Fruit fly (Drosophila melanogaster) whole organism, embryonic: ENCODE data around the gene CG11562.

Experiments
- Atf3 ChIP-seq: fragments of 200-800 bp; sonication (Bioruptor generic); optimal IDR thresholded peaks from 3 replicates; lab custom pipeline; 2016; ENCODE audit warnings: missing biosample characterization, missing genetic modification characterization
- CG10147 ChIP-seq: fragments of 200-800 bp; sonication (Bioruptor generic); optimal IDR thresholded peaks from 2 replicates; lab custom pipeline; 2019; ENCODE audit warnings: missing biosample characterization, mild to moderate bottlenecking, missing genetic modification characterization, moderate library complexity
- CG10209 ChIP-seq: fragments of 200-800 bp; sonication (Bioruptor generic); optimal IDR thresholded peaks from 3 replicates; lab custom pipeline; 2017; ENCODE audit warnings: missing biosample characterization, mild to moderate bottlenecking, missing genetic modification characterization, missing genetic modification reagents
- CG10274 ChIP-seq: fragments of 200-800 bp; sonication (Bioruptor generic); optimal IDR thresholded peaks from 3 replicates; lab custom pipeline; 2017; ENCODE audit warnings: missing biosample characterization, mild to moderate bottlenecking, missing genetic modification characterization
- CG10543 ChIP-seq: fragments of 200-800 bp; sonication (Bioruptor generic); optimal IDR thresholded peaks from 3 replicates; lab custom pipeline; 2017; ENCODE audit warnings: missing biosample characterization, mild to moderate bottlenecking, missing genetic modification characterization, moderate library complexity
- CG10959 ChIP-seq: fragments of 200-800 bp; sonication (Bioruptor generic); IDR thresholded peaks from 2 replicates; pipeline ENCODE4 v1.3.6; 2022; ENCODE audit warnings: missing biosample characterization, missing genetic modification characterization
- CG12071 ChIP-seq: fragments of 200-800 bp; sonication (Bioruptor generic); optimal IDR thresholded peaks from 3 replicates; lab custom pipeline; 2018; ENCODE audit warnings: missing biosample characterization, mild to moderate bottlenecking, missing genetic modification characterization
- CG12219 ChIP-seq: fragments of 200-800 bp; sonication (Bioruptor generic); optimal IDR thresholded peaks from 3 replicates; lab custom pipeline; 2018; ENCODE audit warnings: missing biosample characterization, mild to moderate bottlenecking, missing genetic modification characterization
- CG12236 ChIP-seq: fragments of 200-800 bp; sonication (Bioruptor generic); optimal IDR thresholded peaks from 2 replicates; lab custom pipeline; 2016; ENCODE audit warnings: missing biosample characterization, missing genetic modification characterization
- CG13424 ChIP-seq: fragments of 200-800 bp; sonication (Bioruptor generic); optimal IDR thresholded peaks from 2 replicates; lab custom pipeline; 2019; ENCODE audit warnings: missing biosample characterization, mild to moderate bottlenecking, missing genetic modification characterization, moderate library complexity
- CG15601 ChIP-seq: fragments of 200-800 bp; sonication (Bioruptor generic); optimal IDR thresholded peaks from 3 replicates; lab custom pipeline; 2019; ENCODE audit warnings: missing biosample characterization, mild to moderate bottlenecking, missing genetic modification characterization, moderate library complexity
- CG1603 ChIP-seq: fragments of 200-800 bp; sonication (Bioruptor generic); optimal IDR thresholded peaks from 2 replicates; lab custom pipeline; 2019; ENCODE audit warnings: missing biosample characterization, mild to moderate bottlenecking, missing genetic modification characterization, moderate library complexity
- CG17186 ChIP-seq: fragments of 200-800 bp; sonication (Bioruptor generic); optimal IDR thresholded peaks from 3 replicates; lab custom pipeline; 2017; ENCODE audit warnings: missing biosample characterization, missing genetic modification reagents, missing genetic modification characterization
- CG17802 ChIP-seq: fragments of 200-800 bp; sonication (Bioruptor generic); optimal IDR thresholded peaks from 2 replicates; lab custom pipeline; 2018; ENCODE audit warnings: missing biosample characterization, mild to moderate bottlenecking, missing genetic modification characterization, moderate library complexity
- CG18011 ChIP-seq: fragments of 200-800 bp; sonication (Bioruptor generic); optimal IDR thresholded peaks from 2 replicates; lab custom pipeline; 2017; ENCODE audit warnings: missing biosample characterization, missing genetic modification characterization, mild to moderate bottlenecking, moderate library complexity, missing genotype
- CG2889 ChIP-seq: fragments of 200-800 bp; sonication (Bioruptor generic); IDR thresholded peaks from 3 replicates; pipeline ENCODE4 v1.3.6; 2022; ENCODE audit warnings: missing biosample characterization, missing genetic modification characterization
- CG31224 ChIP-seq: fragments of 200-800 bp; sonication (Bioruptor generic); IDR thresholded peaks from 2 replicates; pipeline ENCODE4 v1.3.6; 2022; ENCODE audit warnings: missing biosample characterization, missing genetic modification characterization
- CG31365 ChIP-seq: fragments of 200-800 bp; sonication (Bioruptor generic); optimal IDR thresholded peaks from 2 replicates; lab custom pipeline; 2018; ENCODE audit warnings: missing biosample characterization, mild to moderate bottlenecking, missing genetic modification characterization
- CG31441 ChIP-seq: fragments of 200-800 bp; sonication (Bioruptor generic); IDR thresholded peaks from 2 replicates; pipeline ENCODE4 v1.3.6; 2022; ENCODE audit warnings: missing biosample characterization, missing genetic modification characterization
- CG8388 ChIP-seq: fragments of 200-800 bp; sonication (Bioruptor generic); optimal IDR thresholded peaks from 2 replicates; lab custom pipeline; 2019; ENCODE audit warnings: missing biosample characterization, mild to moderate bottlenecking, missing genetic modification characterization, moderate library complexity
- CG8924 ChIP-seq: fragments of 200-800 bp; optimal IDR thresholded peaks from 3 replicates; lab custom pipeline; 2019; ENCODE audit warnings: missing biosample characterization, mild to moderate bottlenecking, missing genetic modification characterization, moderate library complexity
- CkIIα-i1 ChIP-seq: fragments of 200-800 bp; sonication (Bioruptor generic); IDR thresholded peaks from 2 replicates; pipeline ENCODE4 v1.3.6; 2022; ENCODE audit warnings: missing biosample characterization, missing genetic modification characterization
- D ChIP-seq, 2 experiments: fragments of 200-800 bp in 1 of 2; fragments of >200 bp in 1 of 2; sonication (Bioruptor generic) in 1 of 2; optimal IDR thresholded peaks; 2 replicates in 1 of 2; 3 replicates in 1 of 2; lab custom pipeline; 2017; ENCODE audit warnings: mild to moderate bottlenecking in 1 of 2, missing biosample characterization in 1 of 2, missing genetic modification characterization in 1 of 2, missing genetic modification reagents in 1 of 2
- Dip3 ChIP-seq: fragments of 200-800 bp; sonication (Bioruptor generic); optimal IDR thresholded peaks from 3 replicates; lab custom pipeline; 2016; ENCODE audit warnings: missing biosample characterization, missing genetic modification characterization
- Eip74EF ChIP-seq, 2 experiments: fragments of 200-800 bp in 1 of 2; fragments of >200 bp in 1 of 2; sonication (Bioruptor generic) in 1 of 2; optimal IDR thresholded peaks; 2 replicates each; lab custom pipeline; 2017 to 2019; ENCODE audit warnings: missing biosample characterization in 2 of 2, missing genetic modification characterization in 2 of 2, mild to moderate bottlenecking in 1 of 2, moderate library complexity in 1 of 2
- Fer2 ChIP-seq: fragments of 200-800 bp; sonication (Bioruptor generic); optimal IDR thresholded peaks from 2 replicates; lab custom pipeline; 2018; ENCODE audit warnings: missing biosample characterization, mild to moderate bottlenecking, missing genetic modification characterization, moderate library complexity
- H2.0 ChIP-seq: fragments of 200-800 bp; sonication (Bioruptor generic); IDR thresholded peaks from 2 replicates; pipeline ENCODE4 v1.3.6; 2022; ENCODE audit warnings: missing biosample characterization, missing genetic modification characterization
- HLH4C ChIP-seq: fragments of 200-800 bp; sonication (Bioruptor generic); IDR thresholded peaks from 3 replicates; pipeline ENCODE4 v1.3.6; 2022; ENCODE audit warnings: missing biosample characterization, missing genetic modification characterization; ENCODE audit not compliant: partially characterized antibody
- MBD-R2 ChIP-seq: fragments of 200-800 bp; sonication (Bioruptor generic); IDR thresholded peaks from 2 replicates; pipeline ENCODE4 v1.3.6; 2022; ENCODE audit warnings: missing biosample characterization, missing genetic modification characterization
- Rfx ChIP-seq: fragments of 200-800 bp; sonication (Bioruptor generic); IDR thresholded peaks from 2 replicates; pipeline ENCODE4 v1.3.6; 2022; ENCODE audit warnings: missing biosample characterization, missing genetic modification characterization
- Usf ChIP-seq: fragments of 200-800 bp; sonication (Bioruptor generic); optimal IDR thresholded peaks from 2 replicates; lab custom pipeline; 2017; ENCODE audit warnings: missing genotype, missing biosample characterization, missing genetic modification characterization
- Xbp1 ChIP-seq: fragments of 200-800 bp; sonication (Bioruptor generic); optimal IDR thresholded peaks from 3 replicates; lab custom pipeline; 2016; ENCODE audit warnings: missing biosample characterization, mild to moderate bottlenecking, missing genetic modification characterization
- ab ChIP-seq: fragments of 200-800 bp; sonication (Bioruptor generic); optimal IDR thresholded peaks from 2 replicates; lab custom pipeline; 2016; ENCODE audit warnings: missing biosample characterization, missing genetic modification characterization
- bab2 ChIP-seq: fragments of 200-800 bp; sonication (Bioruptor generic); optimal IDR thresholded peaks from 2 replicates; lab custom pipeline; 2016; ENCODE audit warnings: missing biosample characterization, missing genetic modification characterization
- dati ChIP-seq: fragments of 200-800 bp; sonication (Bioruptor generic); IDR thresholded peaks from 2 replicates; pipeline ENCODE4 v1.3.6; 2022; ENCODE audit warnings: missing biosample characterization, missing genetic modification characterization
- dmrt99B ChIP-seq: fragments of 200-800 bp; sonication (Bioruptor generic); optimal IDR thresholded peaks from 2 replicates; lab custom pipeline; 2018; ENCODE audit warnings: missing biosample characterization, mild to moderate bottlenecking, missing genetic modification characterization, moderate library complexity
- jing ChIP-seq: fragments of 200-800 bp; sonication (Bioruptor generic); optimal IDR thresholded peaks from 2 replicates; lab custom pipeline; 2018; ENCODE audit warnings: missing biosample characterization, mild to moderate bottlenecking, missing genetic modification characterization
- jumu ChIP-seq: fragments of 200-800 bp; sonication (Bioruptor generic); optimal IDR thresholded peaks from 3 replicates; lab custom pipeline; 2016; ENCODE audit warnings: missing biosample characterization, missing genetic modification characterization
- maf-S ChIP-seq: fragments of 200-800 bp; sonication (Bioruptor generic); optimal IDR thresholded peaks from 2 replicates; lab custom pipeline; 2016; ENCODE audit warnings: missing biosample characterization, missing genetic modification characterization
- pan ChIP-seq, 4 experiments: fragments of >200 bp in 3 of 4; fragments of 200-800 bp in 1 of 4; sonication (Bioruptor generic) in 1 of 4; optimal IDR thresholded peaks in 3 of 4; IDR thresholded peaks in 1 of 4; 2 replicates each; pipeline versions ENCODE4 v1.3.6 to Lab custom; 2017 to 2022; ENCODE audit warnings: missing biosample characterization in 2 of 4, missing genetic modification characterization in 2 of 4, mixed read lengths in 1 of 4
- pb ChIP-seq: fragments of 200-800 bp; sonication (Bioruptor generic); optimal IDR thresholded peaks from 3 replicates; lab custom pipeline; 2016; ENCODE audit warnings: missing biosample characterization, missing genetic modification characterization
- ranshi ChIP-seq: fragments of 200-800 bp; sonication (Bioruptor generic); IDR thresholded peaks from 2 replicates; pipeline ENCODE4 v1.3.6; 2022; ENCODE audit warnings: missing biosample characterization, missing genetic modification characterization
- ro ChIP-seq: fragments of 200-800 bp; sonication (Bioruptor generic); IDR thresholded peaks from 2 replicates; pipeline ENCODE4 v1.3.6; 2022; ENCODE audit warnings: missing biosample characterization, missing genetic modification characterization
- sisA ChIP-seq: fragments of 200-800 bp; sonication (Bioruptor generic); IDR thresholded peaks from 2 replicates; pipeline ENCODE4 v1.3.6; 2022; ENCODE audit warnings: missing biosample characterization, missing genetic modification characterization
- slbo ChIP-seq: fragments of 200-800 bp; sonication (Bioruptor generic); IDR thresholded peaks from 2 replicates; pipeline ENCODE4 v1.3.6; 2022; ENCODE audit warnings: missing biosample characterization, missing genetic modification characterization
- tna ChIP-seq: fragments of 200-800 bp; sonication (Bioruptor generic); IDR thresholded peaks from 2 replicates; pipeline ENCODE4 v1.3.6; 2022; ENCODE audit warnings: missing biosample characterization, missing genetic modification characterization; ENCODE audit not compliant: partially characterized antibody
- ttk ChIP-seq: fragments of 200-800 bp; sonication (Bioruptor generic); IDR thresholded peaks from 2 replicates; pipeline ENCODE4 v2.1.2; 2022; ENCODE audit warnings: missing biosample characterization, missing genetic modification characterization
- twi ChIP-seq: fragments of 200-800 bp; optimal IDR thresholded peaks from 2 replicates; lab custom pipeline; 2019; ENCODE audit warnings: missing biosample characterization, mild to moderate bottlenecking, missing genetic modification characterization, moderate library complexity
- vfl ChIP-seq: fragments of 200-800 bp; sonication (Bioruptor generic); optimal IDR thresholded peaks from 2 replicates; lab custom pipeline; 2016; ENCODE audit warnings: missing biosample characterization, missing genetic modification characterization

The CG11562 gene

DNA sequence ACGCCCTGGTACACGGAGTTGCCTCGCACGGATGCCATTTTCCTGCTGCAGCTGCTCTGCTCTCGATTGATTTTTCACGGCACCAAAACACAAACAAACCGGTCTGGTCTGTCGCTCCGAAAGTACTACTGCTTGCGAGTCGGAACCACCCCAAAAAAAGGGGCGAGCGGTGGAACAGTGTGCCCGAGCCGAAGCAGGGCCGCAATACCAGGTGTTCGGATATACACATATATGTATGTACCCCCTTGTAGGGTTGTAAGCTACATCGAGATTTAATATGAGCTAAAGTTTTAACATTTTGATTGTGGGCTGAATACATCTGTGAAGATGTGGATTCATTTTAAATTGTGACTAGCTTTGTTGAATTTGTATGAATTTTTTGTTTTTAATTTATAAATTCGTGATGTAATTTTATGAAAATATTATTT lies 6.6 kb upstream of the CG11562 start (continued):
- peak; percentile 17 for TF ChIP-seq CG10209 (GFP tag; lab: Kevin White, UChicago)
- TF ChIP-seq Xbp1 (GFP tag; lab: Kevin White, UChicago) = peak; percentile 29
- peak; percentile 13 for TF ChIP-seq jumu (GFP tag; lab: Kevin White, UChicago)
- TF ChIP-seq CG18011 (GFP tag; lab: Kevin White, UChicago) = no peak
- peak; percentile 77; the same call in 1 of the 2 replicates for TF ChIP-seq MBD-R2 (GFP tag; lab: Robert Waterston, UW)
- peak; percentile 63 for TF ChIP-seq CG13424
- peak; percentile 39; the same call in 1 of the 2 replicates for TF ChIP-seq ranshi (GFP tag; lab: Robert Waterston, UW)
- no peak for TF ChIP-seq D (optimal IDR thresholded peaks at IDR 0.05; lab: Kevin White, UChicago)
- TF ChIP-seq D (GFP tag; optimal IDR thresholded peaks at IDR 0.05; lab: Kevin White, UChicago) = peak; percentile 12
- TF ChIP-seq CG12236 (GFP tag; lab: Kevin White, UChicago) = no peak
- peak; percentile 43 for TF ChIP-seq CG12071
- TF ChIP-seq ttk (GFP tag; lab: Robert Waterston, UW) = peak; percentile 79
- TF ChIP-seq CG10543 (GFP tag; lab: Kevin White, UChicago) = peak; percentile 35
- TF ChIP-seq Eip74EF (GFP tag; optimal IDR thresholded peaks at IDR 0.05; lab: Kevin White, UChicago) = peak in 1 of 2 experiments; percentile 15
- TF ChIP-seq Fer2 (tag; lab: Kevin White, UChicago) = no peak
- peak; percentile 54 for TF ChIP-seq Dip3 (GFP tag; lab: Kevin White, UChicago)
- TF ChIP-seq ab (GFP tag; lab: Kevin White, UChicago) = peak; percentile 9
- TF ChIP-seq pan (optimal IDR thresholded peaks at IDR 0.05; lab: Kevin White, UChicago) = no peak
- TF ChIP-seq pan (GFP tag; optimal IDR thresholded peaks at IDR 0.05 in 1 of 2, IDR thresholded peaks at IDR 0.05 in 1 of 2) = no peak
- TF ChIP-seq CkIIα-i1 (GFP tag; lab: Robert Waterston, UW) = no peak
- TF ChIP-seq slbo (GFP tag; lab: Robert Waterston, UW) = peak; percentile 61
- no peak for TF ChIP-seq CG31224 (GFP tag; lab: Robert Waterston, UW)
- no peak for TF ChIP-seq jing (GFP tag; lab: Kevin White, UChicago)
- TF ChIP-seq H2.0 (GFP tag; lab: Robert Waterston, UW) = peak; percentile 36; the same call in 1 of the 2 replicates
- peak; percentile 36 for TF ChIP-seq bab2 (GFP tag; lab: Kevin White, UChicago)
- no peak; the same call in 1 of the 2 replicates for TF ChIP-seq CG31441 (GFP tag; lab: Robert Waterston, UW)
- no peak for TF ChIP-seq CG2889 (GFP tag; lab: Robert Waterston, UW)
- peak; percentile 9 for TF ChIP-seq vfl (GFP tag; lab: Kevin White, UChicago)
- TF ChIP-seq CG1603 (tag; lab: Kevin White, UChicago) = peak; percentile 70
- no peak for TF ChIP-seq twi
- no peak for TF ChIP-seq Atf3 (GFP tag; lab: Kevin White, UChicago)
- no peak for TF ChIP-seq ro
- TF ChIP-seq Usf (GFP tag; lab: Kevin White, UChicago) = no peak
- TF ChIP-seq dati = no peak
- peak; percentile 17 for TF ChIP-seq CG17186 (GFP tag; lab: Kevin White, UChicago)
- TF ChIP-seq CG12219 = peak; percentile 70
- TF ChIP-seq Rfx (GFP tag; lab: Robert Waterston, UW) = peak; percentile 75
- TF ChIP-seq CG10959 = no peak
- TF ChIP-seq tna = 0 out of 2 replicates have a peak, but pooled peaks have one; percentile 14
- peak; percentile 25 for TF ChIP-seq CG17802 (tag; lab: Kevin White, UChicago)
- no peak for TF ChIP-seq CG10274
- TF ChIP-seq maf-S = peak; percentile 33
- TF ChIP-seq pb (GFP tag; lab: Kevin White, UChicago) = peak; percentile 40
- peak; percentile 31 for TF ChIP-seq CG8388 (GFP tag; lab: Kevin White, UChicago)
- peak; percentile 91 for TF ChIP-seq CG31365
- TF ChIP-seq CG10147 (GFP tag; lab: Kevin White, UChicago) = peak; percentile 53
- no peak for TF ChIP-seq HLH4C
- peak; percentile 46 for TF ChIP-seq CG15601 (tag; lab: Kevin White, UChicago)
- TF ChIP-seq dmrt99B (tag; lab: Kevin White, UChicago) = peak; percentile 36
- no peak for TF ChIP-seq sisA
- peak; percentile 63 for TF ChIP-seq CG8924
